Fruit fly (Drosophila melanogaster): Measurements from ENCODE around the gene Hsp60A.
A peak's percentile ranks its signal among the peaks of the same experiment; 100 is the strongest.

The Hsp60A gene

DNA sequence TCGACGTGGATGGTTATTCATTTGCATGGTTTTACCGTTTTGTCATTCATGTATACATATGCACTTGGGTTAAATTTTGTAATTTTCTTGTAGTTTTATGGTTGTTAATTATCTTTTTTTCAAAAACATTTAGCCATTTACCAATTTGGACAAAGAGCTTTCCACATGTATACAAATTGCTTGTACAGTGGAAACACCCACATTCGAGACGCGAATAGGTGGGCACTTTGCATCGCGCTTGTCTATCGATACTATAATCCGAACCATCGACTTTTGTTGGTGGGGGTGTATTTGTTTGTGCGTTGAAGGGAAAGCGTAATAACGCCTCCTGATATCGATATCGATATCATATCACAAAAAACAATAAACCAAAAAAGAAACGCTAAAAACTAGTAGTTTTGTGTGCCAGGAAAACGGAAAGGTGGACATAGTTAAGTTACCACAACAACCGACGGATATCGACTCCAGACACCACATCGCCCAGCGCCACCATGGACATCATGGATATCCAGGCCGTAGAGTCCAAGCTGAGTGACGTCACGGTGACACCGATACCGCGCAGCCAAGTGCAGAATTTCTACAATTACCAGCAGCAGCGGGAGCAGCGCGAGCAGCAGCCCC, 29.4 kb downstream of the Hsp60A start, which contains the start of gene CDK2AP1 (continued):
- TF ChIP-seq CG31441 (GFP tag; IDR thresholded peaks at IDR 0.05) (no peak), D (optimal IDR thresholded peaks at IDR 0.05) (no peak), D (GFP tag; optimal IDR thresholded peaks at IDR 0.05) (no peak), CG10654 (GFP tag; optimal IDR thresholded peaks at IDR 0.05) (no peak), az2 (GFP tag; optimal IDR thresholded peaks at IDR 0.05) (peak; percentile 16), CG12942 (GFP tag; optimal IDR thresholded peaks at IDR 0.05) (no peak), CG6654 (GFP tag; optimal IDR thresholded peaks at IDR 0.05) (no peak), ken (GFP tag; IDR thresholded peaks at IDR 0.05) (0 out of 3 replicates have a peak, but pooled peaks have one; percentile 10), hbn (GFP tag; IDR thresholded peaks at IDR 0.05; ENCODE audit: partially characterized antibody) (peak; percentile 56; the same call in 1 of the 2 replicates), CG31224 (GFP tag; IDR thresholded peaks at IDR 0.05) (no peak), stwl (tag; optimal IDR thresholded peaks at IDR 0.05) (peak; percentile 46), ro (GFP tag; IDR thresholded peaks at IDR 0.05) (no peak), CG1233 (GFP tag; optimal IDR thresholded peaks at IDR 0.05) (no peak), tll (GFP tag; optimal IDR thresholded peaks at IDR 0.05) (peak in 1 of 2 experiments; percentile 71), Hmx (GFP tag; optimal IDR thresholded peaks at IDR 0.05) (no peak), CG3995 (GFP tag; optimal IDR thresholded peaks at IDR 0.05) (peak; percentile 33), sna (GFP tag; IDR thresholded peaks at IDR 0.05; ENCODE audit: partially characterized antibody) (peak; percentile 68; the same call in 1 of the 2 replicates), CG12744 (GFP tag; optimal IDR thresholded peaks at IDR 0.05) (no peak), Lpt (GFP tag; optimal IDR thresholded peaks at IDR 0.05) (no peak), oc (tag; optimal IDR thresholded peaks at IDR 0.05) (peak; percentile 66), HLH54F (GFP tag; optimal IDR thresholded peaks at IDR 0.05) (peak; percentile 42), CG10321 (GFP tag; IDR thresholded peaks at IDR 0.05) (no peak), hkb (optimal IDR thresholded peaks at IDR 0.05) (no peak), hkb (GFP tag; IDR thresholded peaks at IDR 0.05) (peak; percentile 25; the same call in 1 of the 2 replicates), btn (GFP tag; optimal IDR thresholded peaks at IDR 0.05) (no peak), HHEX (GFP tag; optimal IDR thresholded peaks at IDR 0.05) (no peak), Sry-β (GFP tag; optimal IDR thresholded peaks at IDR 0.05) (no peak), CG4424 (GFP tag; optimal IDR thresholded peaks at IDR 0.05) (no peak), Rx (GFP tag; IDR thresholded peaks at IDR 0.05) (no peak), CG12391 (tag; optimal IDR thresholded peaks at IDR 0.05) (peak; percentile 32), Doc2 (GFP tag; IDR thresholded peaks at IDR 0.05) (no peak), CG33557 (GFP tag; optimal IDR thresholded peaks at IDR 0.05) (no peak), bsh (GFP tag; optimal IDR thresholded peaks at IDR 0.05) (peak in 1 of 2 experiments; percentile 7), sens-2 (GFP tag; IDR thresholded peaks at IDR 0.05) (no peak), CG7357 (GFP tag; IDR thresholded peaks at IDR 0.05) (peak; percentile 98), br (optimal IDR thresholded peaks at IDR 0.05) (no peak), yki (optimal IDR thresholded peaks at IDR 0.05) (no peak), slbo (GFP tag; IDR thresholded peaks at IDR 0.05) (peak; percentile 55), CG10267 (tag; optimal IDR thresholded peaks at IDR 0.05) (no peak), Scr (GFP tag; IDR thresholded peaks at IDR 0.05; ENCODE audit: partially characterized antibody) (peak; percentile 69), CG11723 (GFP tag; optimal IDR thresholded peaks at IDR 0.05) (no peak), pan (optimal IDR thresholded peaks at IDR 0.05) (no peak), pan (GFP tag; optimal IDR thresholded peaks at IDR 0.05 in 1 of 2, IDR thresholded peaks at IDR 0.05 in 1 of 2) (no peak), Kr (GFP tag; optimal IDR thresholded peaks at IDR 0.05) (no peak), CG8478 (optimal IDR thresholded peaks at IDR 0.05) (no peak), Lim3 (GFP tag; IDR thresholded peaks at IDR 0.05) (no peak), CG16815 (GFP tag; optimal IDR thresholded peaks at IDR 0.05) (no peak), CG4282 (GFP tag; optimal IDR thresholded peaks at IDR 0.05) (no peak), Taf1 (GFP tag; IDR thresholded peaks at IDR 0.05) (no peak), Bteb2 (GFP tag; optimal IDR thresholded peaks at IDR 0.05) (no peak), CG34422 (GFP tag; IDR thresholded peaks at IDR 0.05) (no peak), slp2 (GFP tag; optimal IDR thresholded peaks at IDR 0.05) (peak; percentile 11), D19B (GFP tag; optimal IDR thresholded peaks at IDR 0.05) (no peak)
